Worm (Caenorhabditis elegans) whole organism, mixed stage, embryonic: ENCODE data around the gene F11C1.7.

Source experiments
- bed-3 ChIP-seq: fragments of 200-800 bp; sonication (Bioruptor generic); optimal IDR thresholded peaks from 3 replicates; lab custom pipeline; 2018; ENCODE audit warnings: mild to moderate bottlenecking, missing genetic modification characterization, moderate library complexity, missing compliant biosample characterization
- blmp-1 ChIP-seq: fragments of 150-350 bp; optimal IDR thresholded peaks from 2 replicates; lab custom pipeline; 2014; ENCODE audit warnings: missing biosample characterization, missing genetic modification characterization
- ceh-39 ChIP-seq: fragments of 150-350 bp; optimal IDR thresholded peaks from 2 replicates; lab custom pipeline; 2014; ENCODE audit warnings: missing biosample characterization, missing genetic modification characterization
- ceh-83 ChIP-seq: fragments of 200-800 bp; sonication (Bioruptor generic); optimal IDR thresholded peaks from 2 replicates; lab custom pipeline; 2018; ENCODE audit warnings: mild to moderate bottlenecking, missing genetic modification characterization, missing compliant biosample characterization
- ces-1 ChIP-seq: fragments of 150-350 bp; optimal IDR thresholded peaks from 2 replicates; lab custom pipeline; 2014; ENCODE audit warnings: missing biosample characterization, missing genetic modification reagents, missing genetic modification characterization
- cnd-1 ChIP-seq: fragments of 200-800 bp; sonication (Bioruptor generic); optimal IDR thresholded peaks from 2 replicates; lab custom pipeline; 2018; ENCODE audit warnings: mild to moderate bottlenecking, missing genetic modification characterization, missing compliant biosample characterization
- elt-3 ChIP-seq: fragments of 150-350 bp; optimal IDR thresholded peaks from 2 replicates; lab custom pipeline; 2014; ENCODE audit warnings: missing biosample characterization, missing genetic modification characterization
- ham-2 ChIP-seq: fragments of 200-800 bp; sonication (Bioruptor generic); optimal IDR thresholded peaks from 2 replicates; lab custom pipeline; 2018; ENCODE audit warnings: mild to moderate bottlenecking, missing genetic modification characterization, missing compliant biosample characterization
- hlh-1 ChIP-seq: fragments of 150-350 bp; optimal IDR thresholded peaks from 2 replicates; lab custom pipeline; 2014; ENCODE audit warnings: missing biosample characterization, missing genetic modification reagents, missing genetic modification characterization
- lin-13 ChIP-seq: fragments of 150-350 bp; optimal IDR thresholded peaks from 2 replicates; lab custom pipeline; 2014; ENCODE audit warnings: missing biosample characterization, missing genetic modification characterization
- lin-32 ChIP-seq: fragments of 200-800 bp; sonication (Bioruptor generic); optimal IDR thresholded peaks from 2 replicates; lab custom pipeline; 2018; ENCODE audit warnings: mild to moderate bottlenecking, missing genetic modification characterization, missing compliant biosample characterization
- lsy-2 ChIP-seq: fragments of 150-350 bp; optimal IDR thresholded peaks from 2 replicates; lab custom pipeline; 2014; ENCODE audit warnings: missing biosample characterization, missing genetic modification characterization
- mab-5 ChIP-seq: fragments of 150-350 bp; optimal IDR thresholded peaks from 2 replicates; lab custom pipeline; 2014; ENCODE audit warnings: missing biosample characterization, missing genetic modification characterization
- mep-1 ChIP-seq: fragments of 150-350 bp; optimal IDR thresholded peaks from 2 replicates; lab custom pipeline; 2017; ENCODE audit warnings: missing biosample characterization, missing genetic modification reagents, missing genetic modification characterization, inconsistent platforms
- nhr-12 ChIP-seq: fragments of 150-350 bp; optimal IDR thresholded peaks from 2 replicates; lab custom pipeline; 2014; ENCODE audit warnings: missing biosample characterization, missing genetic modification characterization
- nhr-2 ChIP-seq: fragments of 150-350 bp; optimal IDR thresholded peaks from 2 replicates; lab custom pipeline; 2014; ENCODE audit warnings: missing biosample characterization, missing genetic modification characterization
- nhr-237 ChIP-seq: fragments of 150-350 bp; optimal IDR thresholded peaks from 2 replicates; lab custom pipeline; 2014; ENCODE audit warnings: missing biosample characterization, missing genetic modification characterization
- nhr-28 ChIP-seq: fragments of 150-350 bp; optimal IDR thresholded peaks from 2 replicates; lab custom pipeline; 2014; ENCODE audit warnings: missing biosample characterization, missing genetic modification characterization
- nhr-76 ChIP-seq: sonication (generic microtip); optimal IDR thresholded peaks from 2 replicates; lab custom pipeline; 2017; ENCODE audit warnings: missing biosample characterization, missing genetic modification characterization
- pha-4 ChIP-seq: fragments of 150-350 bp; optimal IDR thresholded peaks from 2 replicates; lab custom pipeline; 2018; ENCODE audit warnings: missing biosample characterization, missing genetic modification reagents, missing genetic modification characterization
- sem-2 ChIP-seq: fragments of 200-800 bp; sonication (Bioruptor generic); optimal IDR thresholded peaks from 2 replicates; lab custom pipeline; 2018; ENCODE audit warnings: mild to moderate bottlenecking, missing genetic modification characterization, missing compliant biosample characterization
- snpc-4 ChIP-seq: fragments of 150-350 bp; optimal IDR thresholded peaks from 2 replicates; lab custom pipeline; 2014; ENCODE audit warnings: missing biosample characterization, missing genetic modification characterization
- sptf-1 ChIP-seq: sonication (generic microtip); optimal IDR thresholded peaks from 2 replicates; lab custom pipeline; 2017; ENCODE audit warnings: mild to moderate bottlenecking, missing genetic modification characterization, moderate library complexity, missing compliant biosample characterization
- tbx-8 ChIP-seq: fragments of 200-800 bp; sonication (Bioruptor generic); optimal IDR thresholded peaks from 2 replicates; lab custom pipeline; 2018; ENCODE audit warnings: mild to moderate bottlenecking, missing genetic modification characterization, moderate library complexity, missing compliant biosample characterization
- unc-120 ChIP-seq: sonication (generic microtip); optimal IDR thresholded peaks from 2 replicates; lab custom pipeline; 2017; ENCODE audit warnings: missing genetic modification characterization, missing compliant biosample characterization; ENCODE audit not compliant: poor library complexity, severe bottlenecking
- unc-62 ChIP-seq: fragments of 150-350 bp; optimal IDR thresholded peaks from 2 replicates; lab custom pipeline; 2014; ENCODE audit warnings: missing biosample characterization, missing genetic modification reagents, missing genetic modification characterization
- zip-8 ChIP-seq: fragments of 150-350 bp; optimal IDR thresholded peaks from 2 replicates; lab custom pipeline; 2014; ENCODE audit warnings: missing biosample characterization, missing genetic modification characterization
- ztf-11 ChIP-seq: fragments of 150-350 bp; optimal IDR thresholded peaks from 2 replicates; lab custom pipeline; 2014; ENCODE audit warnings: missing biosample characterization, missing genetic modification characterization

The F11C1.7 gene

DNA sequence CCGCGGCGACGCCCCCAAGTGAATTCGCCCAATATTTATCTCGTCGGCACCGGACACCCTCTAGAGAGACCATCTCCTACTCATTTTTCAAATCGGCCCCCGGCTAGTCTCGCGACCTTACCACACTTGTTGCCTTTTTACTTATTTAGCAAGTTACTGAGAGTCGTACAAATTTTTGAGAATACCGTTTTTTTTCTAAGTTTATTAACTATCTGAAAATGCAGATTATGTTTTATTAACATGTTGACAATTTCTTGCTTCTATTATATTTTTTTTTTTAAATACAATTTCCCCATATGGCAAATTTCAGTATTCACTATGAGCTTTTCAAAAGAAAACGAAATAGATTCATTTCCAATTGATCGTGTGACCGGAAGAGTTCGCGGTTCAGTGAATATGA is 12.4 kb upstream of the F11C1.7 start, which contains the start of the genes F11C1.4 and F11C1.10:
TSS of gene F11C1.4 (plus strand) at position 301 of the 400 bp plus-strand sequence.
TSS of gene F11C1.10 (plus strand) at position 309 of the 400 bp plus-strand sequence.
- no peak for TF ChIP-seq ham-2 (GFP tag; lab: Kevin White, UChicago)

DNA sequence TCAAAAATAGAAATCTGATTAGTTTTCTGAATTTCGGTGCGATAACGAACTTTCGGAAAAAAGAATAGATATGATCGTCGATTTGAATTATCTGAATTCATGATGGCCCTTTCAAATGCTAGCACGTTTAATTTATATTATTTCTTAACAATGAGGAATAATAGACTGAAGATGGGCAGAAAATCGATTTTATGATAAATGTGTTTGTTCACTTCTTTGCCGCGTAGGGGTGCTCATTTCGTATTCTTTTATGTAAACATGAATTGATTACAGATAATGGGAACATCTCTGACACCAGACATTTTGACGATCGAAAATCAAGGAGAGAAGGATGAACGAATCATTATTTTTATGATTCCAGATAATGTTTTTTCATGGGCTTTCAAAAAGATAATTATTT is 11.7 kb upstream of the F11C1.7 start, which contains the start of gene F11C1.9:
TSS of gene F11C1.9 (minus strand) at position 101 of the 400 bp plus-strand sequence.
- TF ChIP-seq pha-4 (no peak), mep-1 (tag; lab: Kevin White, UChicago) (no peak), cnd-1 (tag; lab: Kevin White, UChicago) (no peak), ceh-39 (tag; lab: Kevin White, UChicago) (no peak), lin-32 (GFP tag; lab: Kevin White, UChicago) (no peak), sptf-1 (no peak), unc-62 (GFP tag; lab: Kevin White, UChicago) (no peak), nhr-76 (tag; lab: Kevin White, UChicago) (no peak), ceh-83 (GFP tag; lab: Kevin White, UChicago) (no peak), mab-5 (tag; lab: Kevin White, UChicago) (no peak), elt-3 (tag; lab: Kevin White, UChicago) (no peak), nhr-28 (no peak), zip-8 (tag; lab: Kevin White, UChicago) (no peak)

DNA sequence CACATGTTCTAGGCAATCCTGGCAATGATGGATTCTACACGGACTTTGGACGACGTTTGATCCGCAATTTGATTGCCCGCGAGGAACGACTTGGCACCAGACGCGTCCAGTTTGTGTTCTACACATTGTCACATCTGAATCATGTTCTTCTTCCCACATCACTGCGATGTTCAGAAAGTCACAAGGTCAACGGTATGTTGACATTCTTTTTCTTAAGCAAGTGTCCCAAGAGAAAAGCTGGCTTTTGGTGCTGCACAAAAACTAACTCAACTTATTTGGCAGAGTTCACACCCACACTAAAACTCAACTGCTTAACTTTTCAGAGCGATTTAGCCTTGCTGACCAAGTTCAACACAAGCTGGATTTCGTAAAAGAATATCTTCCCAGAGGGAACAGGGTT is 10.6 kb upstream of the F11C1.7 start:
- TF ChIP-seq zip-8 (tag; lab: Kevin White, UChicago) (no peak), mep-1 (tag; lab: Kevin White, UChicago) (no peak), unc-62 (GFP tag; lab: Kevin White, UChicago) (no peak), tbx-8 (GFP tag; lab: Kevin White, UChicago) (no peak), nhr-12 (no peak), cnd-1 (tag; lab: Kevin White, UChicago) (no peak), mab-5 (tag; lab: Kevin White, UChicago) (no peak), blmp-1 (no peak), bed-3 (GFP tag; lab: Kevin White, UChicago) (no peak), nhr-76 (tag; lab: Kevin White, UChicago) (no peak), lsy-2 (tag; lab: Kevin White, UChicago) (no peak), sem-2 (GFP tag; lab: Kevin White, UChicago) (no peak), lin-13 (tag; lab: Kevin White, UChicago) (no peak), hlh-1 (no peak), elt-3 (tag; lab: Kevin White, UChicago) (no peak), ceh-39 (tag; lab: Kevin White, UChicago) (no peak), ces-1 (GFP tag; lab: Kevin White, UChicago) (no peak), nhr-28 (no peak)

DNA sequence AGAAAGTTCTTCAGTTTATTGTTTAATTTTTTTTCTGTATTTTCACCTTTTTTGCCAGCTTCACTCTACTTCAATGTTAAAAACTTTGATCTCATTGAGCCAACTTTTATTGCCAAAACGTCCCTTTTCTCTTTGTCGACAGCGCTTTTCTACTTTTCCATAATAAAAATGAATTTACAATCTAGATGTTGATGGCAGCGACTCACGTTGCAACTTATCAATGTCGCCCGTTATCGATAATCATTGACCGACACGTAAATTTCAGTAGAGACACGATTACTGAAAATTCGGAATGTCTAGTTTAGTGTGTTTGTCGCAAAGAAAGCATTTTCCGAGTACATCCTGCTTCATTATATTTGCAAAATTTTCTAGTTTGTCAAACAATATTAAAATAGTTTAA is 9.4 kb upstream of the F11C1.7 start:
- TF ChIP-seq unc-120 (tag; lab: Kevin White, UChicago) (no peak), ham-2 (GFP tag; lab: Kevin White, UChicago) (no peak), nhr-2 (tag; lab: Kevin White, UChicago) (no peak), sem-2 (GFP tag; lab: Kevin White, UChicago) (no peak)

DNA sequence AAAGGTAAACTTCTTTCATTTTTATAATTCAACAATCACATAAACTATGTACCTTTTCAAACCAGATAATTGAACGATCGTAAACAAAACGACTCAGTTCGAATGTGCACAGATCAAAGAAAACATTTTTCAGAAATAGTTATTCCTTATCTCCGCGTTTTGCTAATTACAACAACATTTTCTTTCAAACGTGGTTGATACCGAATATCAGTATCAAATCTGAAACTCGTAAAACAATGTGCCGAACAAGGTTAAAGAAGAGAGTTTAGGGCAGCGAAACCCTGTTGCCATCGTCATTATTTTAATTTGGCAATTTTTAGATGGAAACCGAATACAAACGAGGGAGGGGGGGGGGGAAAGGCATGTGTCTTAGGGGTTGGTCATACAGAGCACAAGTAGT is 7.8 kb upstream of the F11C1.7 start, which contains the start of gene scav-4:
TSS of gene scav-4 (plus strand) at position 383 of the 400 bp plus-strand sequence.
- no peak for TF ChIP-seq tbx-8 (GFP tag; lab: Kevin White, UChicago)
- TF ChIP-seq lsy-2 (tag; lab: Kevin White, UChicago) = no peak
- no peak for TF ChIP-seq ztf-11
- TF ChIP-seq lin-13 (tag; lab: Kevin White, UChicago) = no peak

DNA sequence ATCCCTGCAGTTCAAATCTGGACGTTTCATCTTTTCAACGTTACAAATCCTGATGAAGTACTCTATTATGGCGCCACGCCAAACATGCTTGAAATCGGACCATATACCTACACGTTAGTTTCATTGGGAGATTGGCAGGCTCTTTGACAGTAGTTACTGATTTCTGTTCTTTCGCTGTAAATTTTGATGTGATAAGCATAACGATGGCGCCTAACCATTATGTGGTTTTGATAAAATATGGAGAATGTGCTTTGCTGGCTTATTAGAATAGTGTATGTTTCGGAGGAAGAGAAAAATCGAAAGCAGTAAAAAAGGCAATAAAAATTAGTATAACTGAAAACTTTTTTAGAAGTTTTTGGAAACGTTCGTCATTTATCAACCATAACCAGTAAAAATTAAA is 6.4 kb upstream of the F11C1.7 start:
- TF ChIP-seq nhr-237 (no peak), unc-120 (tag; lab: Kevin White, UChicago) (no peak), lin-32 (GFP tag; lab: Kevin White, UChicago) (no peak), bed-3 (GFP tag; lab: Kevin White, UChicago) (no peak), mep-1 (tag; lab: Kevin White, UChicago) (no peak), lsy-2 (tag; lab: Kevin White, UChicago) (no peak), snpc-4 (tag; lab: Kevin White, UChicago) (no peak), unc-62 (GFP tag; lab: Kevin White, UChicago) (no peak), nhr-2 (tag; lab: Kevin White, UChicago) (no peak), ham-2 (GFP tag; lab: Kevin White, UChicago) (no peak)
